Worm (Caenorhabditis elegans): ENCODE results near the gene ZC376.8.

ce11 chrV:14149125-14149524 lies 30.9 kb upstream of the ZC376.8 start:
- no peak for TF ChIP-seq dao-5 (tag; optimal IDR thresholded peaks at IDR 0.05)
- TF ChIP-seq W03F9.2 (tag; optimal IDR thresholded peaks at IDR 0.05), result no peak
- no peak for TF ChIP-seq him-1 (tag; optimal IDR thresholded peaks at IDR 0.05)

Measured in whole organism, L4/young adult.